Fruit fly (Drosophila melanogaster) whole organism, embryonic: Measurements from ENCODE around the gene stac.
A peak's percentile ranks its signal among the peaks of the same experiment; 100 is the strongest.

Experiments
- CG11247 ChIP-seq: fragments of 200-800 bp; sonication (Bioruptor generic); IDR thresholded peaks from 2 replicates; pipeline ENCODE4 v1.3.6; 2022; ENCODE audit warnings: missing biosample characterization, missing genetic modification characterization
- CG11456 ChIP-seq: fragments of 200-800 bp; sonication (Bioruptor generic); IDR thresholded peaks from 3 replicates; pipeline ENCODE4 v1.3.6; 2022; ENCODE audit warnings: missing biosample characterization, missing genetic modification characterization
- CG11504 ChIP-seq: fragments of 200-800 bp; sonication (Bioruptor generic); optimal IDR thresholded peaks from 3 replicates; lab custom pipeline; 2019; ENCODE audit warnings: missing biosample characterization, mild to moderate bottlenecking, missing genetic modification characterization, moderate library complexity
- CG14667 ChIP-seq: fragments of 200-800 bp; sonication (Bioruptor generic); IDR thresholded peaks from 2 replicates; pipeline ENCODE4 v1.3.6; 2022; ENCODE audit warnings: missing biosample characterization, missing genetic modification characterization
- CG1602 ChIP-seq: fragments of 200-800 bp; sonication (Bioruptor generic); optimal IDR thresholded peaks from 3 replicates; lab custom pipeline; 2016; ENCODE audit warnings: missing biosample characterization, missing genetic modification characterization
- CG1647 ChIP-seq: fragments of 200-800 bp; sonication (Bioruptor generic); optimal IDR thresholded peaks from 3 replicates; lab custom pipeline; 2016; ENCODE audit warnings: missing biosample characterization, missing genetic modification characterization
- CG17385 ChIP-seq: fragments of 200-800 bp; sonication (Bioruptor generic); optimal IDR thresholded peaks from 3 replicates; lab custom pipeline; 2018; ENCODE audit warnings: missing biosample characterization, mild to moderate bottlenecking, missing genetic modification characterization
- CG17912 ChIP-seq: fragments of 200-800 bp; sonication (Bioruptor generic); optimal IDR thresholded peaks from 2 replicates; lab custom pipeline; 2018; ENCODE audit warnings: missing biosample characterization, mild to moderate bottlenecking, missing genetic modification characterization
- CG2199 ChIP-seq: fragments of 200-800 bp; sonication (Bioruptor generic); IDR thresholded peaks from 3 replicates; pipeline ENCODE4 v1.3.6; 2022; ENCODE audit warnings: missing biosample characterization, missing genetic modification characterization
- CG31224 ChIP-seq: fragments of 200-800 bp; sonication (Bioruptor generic); IDR thresholded peaks from 2 replicates; pipeline ENCODE4 v1.3.6; 2022; ENCODE audit warnings: missing biosample characterization, missing genetic modification characterization
- CG4820 ChIP-seq: fragments of 200-800 bp; sonication (Bioruptor generic); optimal IDR thresholded peaks from 3 replicates; lab custom pipeline; 2016; ENCODE audit warnings: missing biosample characterization, missing genetic modification characterization
- CG4854 ChIP-seq: fragments of 200-800 bp; sonication (Bioruptor generic); optimal IDR thresholded peaks from 2 replicates; lab custom pipeline; 2016; ENCODE audit warnings: missing biosample characterization, missing genetic modification characterization, inconsistent platforms
- CG5245 ChIP-seq: fragments of 200-800 bp; sonication (Bioruptor generic); optimal IDR thresholded peaks from 3 replicates; lab custom pipeline; 2016; ENCODE audit warnings: missing biosample characterization, missing genetic modification characterization
- CG5953 ChIP-seq: fragments of 200-800 bp; sonication (Bioruptor generic); IDR thresholded peaks from 2 replicates; pipeline ENCODE4 v1.3.6; 2022; ENCODE audit warnings: missing biosample characterization, missing genetic modification characterization
- CG6813 ChIP-seq: fragments of 200-800 bp; sonication (Bioruptor generic); optimal IDR thresholded peaks from 2 replicates; lab custom pipeline; 2017; ENCODE audit warnings: missing biosample characterization, missing genetic modification characterization, mild to moderate bottlenecking, moderate library complexity, missing genetic modification reagents
- CG7556 ChIP-seq: fragments of 200-800 bp; sonication (Bioruptor generic); optimal IDR thresholded peaks from 2 replicates; lab custom pipeline; 2017; ENCODE audit warnings: missing biosample characterization, mild to moderate bottlenecking, missing genetic modification characterization
- CG7786 ChIP-seq: fragments of 200-800 bp; sonication (Bioruptor generic); optimal IDR thresholded peaks from 2 replicates; lab custom pipeline; 2016; ENCODE audit warnings: missing biosample characterization, missing genetic modification characterization
- CG7963 ChIP-seq: fragments of 200-800 bp; sonication (Bioruptor generic); IDR thresholded peaks from 3 replicates; pipeline ENCODE4 v1.3.6; 2022; ENCODE audit warnings: missing biosample characterization, missing genetic modification characterization; ENCODE audit not compliant: partially characterized antibody
- CG8924 ChIP-seq: fragments of 200-800 bp; optimal IDR thresholded peaks from 3 replicates; lab custom pipeline; 2019; ENCODE audit warnings: missing biosample characterization, mild to moderate bottlenecking, missing genetic modification characterization, moderate library complexity
- CTCF ChIP-seq: fragments of 200-800 bp; sonication (Bioruptor generic); optimal IDR thresholded peaks from 2 replicates; lab custom pipeline; 2017; ENCODE audit warnings: missing biosample characterization, mild to moderate bottlenecking, missing genetic modification characterization, moderate library complexity
- CoRest ChIP-seq: fragments of 200-800 bp; sonication (Bioruptor generic); optimal IDR thresholded peaks from 3 replicates; lab custom pipeline; 2018; ENCODE audit warnings: missing biosample characterization, mild to moderate bottlenecking, missing genetic modification characterization, moderate library complexity
- D19B ChIP-seq: fragments of 200-800 bp; sonication (Bioruptor generic); optimal IDR thresholded peaks from 2 replicates; lab custom pipeline; 2017; ENCODE audit warnings: missing biosample characterization, mild to moderate bottlenecking, missing genetic modification characterization
- Dbx ChIP-seq: fragments of 200-800 bp; sonication (Bioruptor generic); IDR thresholded peaks from 3 replicates; pipeline ENCODE4 v1.3.6; 2022; ENCODE audit warnings: missing biosample characterization, missing genetic modification characterization
- Dref ChIP-seq: fragments of 200-800 bp; sonication (Bioruptor generic); IDR thresholded peaks from 2 replicates; pipeline ENCODE4 v1.3.6; 2022; ENCODE audit warnings: missing biosample characterization, missing genetic modification characterization
- Hr3 ChIP-seq: fragments of 200-800 bp; sonication (Bioruptor generic); optimal IDR thresholded peaks from 3 replicates; lab custom pipeline; 2016; ENCODE audit warnings: missing biosample characterization, missing genetic modification characterization
- Kr ChIP-seq: fragments of 200-800 bp; sonication (Bioruptor generic); optimal IDR thresholded peaks from 2 replicates; lab custom pipeline; 2017; ENCODE audit warnings: missing biosample characterization, mild to moderate bottlenecking, missing genetic modification characterization
- Mes4 ChIP-seq: fragments of 200-800 bp; sonication (Bioruptor generic); optimal IDR thresholded peaks from 2 replicates; lab custom pipeline; 2016; ENCODE audit warnings: missing biosample characterization, missing genetic modification characterization
- Neu2 ChIP-seq: fragments of 200-800 bp; sonication (Bioruptor generic); optimal IDR thresholded peaks from 3 replicates; lab custom pipeline; 2016; ENCODE audit warnings: missing biosample characterization, missing genetic modification characterization, borderline replicate concordance
- Oli ChIP-seq: fragments of 200-800 bp; sonication (Bioruptor generic); optimal IDR thresholded peaks from 2 replicates; lab custom pipeline; 2018; ENCODE audit warnings: missing biosample characterization, mild to moderate bottlenecking, missing genetic modification characterization, moderate library complexity
- al ChIP-seq: fragments of 200-800 bp; sonication (Bioruptor generic); IDR thresholded peaks from 2 replicates; pipeline ENCODE4 v1.3.6; 2022; ENCODE audit warnings: missing biosample characterization, missing genetic modification characterization
- amos ChIP-seq: fragments of 200-800 bp; sonication (Bioruptor generic); IDR thresholded peaks from 2 replicates; pipeline ENCODE4 v1.3.6; 2022; ENCODE audit warnings: missing biosample characterization, missing genetic modification characterization; ENCODE audit not compliant: partially characterized antibody
- aop ChIP-seq: fragments of 200-800 bp; sonication (Bioruptor generic); IDR thresholded peaks from 2 replicates; pipeline ENCODE4 v1.3.6; 2022; ENCODE audit warnings: missing biosample characterization, missing genetic modification characterization
- btn ChIP-seq: fragments of 200-800 bp; sonication (Bioruptor generic); optimal IDR thresholded peaks from 2 replicates; lab custom pipeline; 2016; ENCODE audit warnings: missing biosample characterization, missing genetic modification characterization
- chinmo ChIP-seq: fragments of 200-800 bp; sonication (Bioruptor generic); IDR thresholded peaks from 4 replicates; pipeline ENCODE4 v1.3.6; 2022; ENCODE audit warnings: missing biosample characterization, missing genetic modification characterization; ENCODE audit not compliant: partially characterized antibody
- crc ChIP-seq: fragments of 200-800 bp; sonication (Bioruptor generic); optimal IDR thresholded peaks from 2 replicates; lab custom pipeline; 2016; ENCODE audit warnings: missing biosample characterization, missing genetic modification characterization
- crp ChIP-seq, 2 experiments: fragments of 200-800 bp; sonication (Bioruptor generic); optimal IDR thresholded peaks; 2 replicates in 1 of 2; 3 replicates in 1 of 2; lab custom pipeline; 2017; ENCODE audit warnings: missing biosample characterization in 2 of 2, missing genetic modification characterization in 2 of 2, mild to moderate bottlenecking in 1 of 2, moderate library complexity in 1 of 2
- dan ChIP-seq: fragments of 200-800 bp; sonication (Bioruptor generic); IDR thresholded peaks from 2 replicates; pipeline ENCODE4 v1.3.6; 2022; ENCODE audit warnings: missing biosample characterization, missing genetic modification characterization
- dati ChIP-seq: fragments of 200-800 bp; sonication (Bioruptor generic); IDR thresholded peaks from 2 replicates; pipeline ENCODE4 v1.3.6; 2022; ENCODE audit warnings: missing biosample characterization, missing genetic modification characterization
- disco-r ChIP-seq: fragments of 200-800 bp; sonication (Bioruptor generic); optimal IDR thresholded peaks from 2 replicates; lab custom pipeline; 2016; ENCODE audit warnings: missing biosample characterization, missing genetic modification characterization
- fd96Cb ChIP-seq: fragments of 200-800 bp; sonication (Bioruptor generic); optimal IDR thresholded peaks from 2 replicates; lab custom pipeline; 2018; ENCODE audit warnings: missing biosample characterization, mild to moderate bottlenecking, missing genetic modification characterization, moderate library complexity
- ftz-f1 ChIP-seq: fragments of 200-800 bp; sonication (Bioruptor generic); optimal IDR thresholded peaks from 2 replicates; lab custom pipeline; 2016; ENCODE audit warnings: missing biosample characterization, missing genetic modification characterization
- gce ChIP-seq: fragments of 200-800 bp; sonication (Bioruptor generic); IDR thresholded peaks from 3 replicates; pipeline ENCODE4 v1.3.6; 2022; ENCODE audit warnings: missing biosample characterization, missing genetic modification characterization
- gem ChIP-seq: fragments of 200-800 bp; sonication (Bioruptor generic); optimal IDR thresholded peaks from 2 replicates; lab custom pipeline; 2019; ENCODE audit warnings: missing biosample characterization, mild to moderate bottlenecking, missing genetic modification characterization, moderate library complexity
- ham ChIP-seq: fragments of 200-800 bp; sonication (Bioruptor generic); IDR thresholded peaks from 2 replicates; pipeline ENCODE4 v1.3.6; 2022; ENCODE audit warnings: missing biosample characterization, missing genetic modification characterization
- hkb ChIP-seq, 2 experiments: fragments of 200-800 bp in 1 of 2; fragments of >200 bp in 1 of 2; sonication (Bioruptor generic) in 1 of 2; IDR thresholded peaks in 1 of 2; optimal IDR thresholded peaks in 1 of 2; 2 replicates each; pipeline versions ENCODE4 v1.3.6 to Lab custom; 2017 to 2022; ENCODE audit warnings: missing biosample characterization in 1 of 2, missing genetic modification characterization in 1 of 2
- ken ChIP-seq: fragments of 200-800 bp; sonication (Bioruptor generic); IDR thresholded peaks from 3 replicates; pipeline ENCODE4 v1.3.6; 2022; ENCODE audit warnings: missing biosample characterization, missing genetic modification characterization
- lab ChIP-seq: fragments of 200-800 bp; sonication (Bioruptor generic); optimal IDR thresholded peaks from 3 replicates; lab custom pipeline; 2017; ENCODE audit warnings: missing biosample characterization, missing genetic modification characterization, mild to moderate bottlenecking, moderate library complexity, missing genetic modification reagents
- lola ChIP-seq, 3 experiments: fragments of >200 bp in 2 of 3; fragments of 200-800 bp in 1 of 3; sonication (Bioruptor generic) in 1 of 3; optimal IDR thresholded peaks; 2 replicates each; lab custom pipeline; 2017 to 2019; ENCODE audit warnings: missing biosample characterization in 3 of 3, missing genetic modification characterization in 3 of 3, mild to moderate bottlenecking in 1 of 3, moderate library complexity in 1 of 3
- ranshi ChIP-seq: fragments of 200-800 bp; sonication (Bioruptor generic); IDR thresholded peaks from 2 replicates; pipeline ENCODE4 v1.3.6; 2022; ENCODE audit warnings: missing biosample characterization, missing genetic modification characterization
- toy ChIP-seq: fragments of 200-800 bp; sonication (Bioruptor generic); IDR thresholded peaks from 2 replicates; pipeline ENCODE4 v1.3.6; 2022; ENCODE audit warnings: missing biosample characterization, missing genetic modification characterization
- tup ChIP-seq: fragments of 200-800 bp; sonication (Bioruptor generic); optimal IDR thresholded peaks from 2 replicates; lab custom pipeline; 2016; ENCODE audit warnings: missing biosample characterization, mild to moderate bottlenecking, missing genetic modification characterization, moderate library complexity

stac gene

DNA sequence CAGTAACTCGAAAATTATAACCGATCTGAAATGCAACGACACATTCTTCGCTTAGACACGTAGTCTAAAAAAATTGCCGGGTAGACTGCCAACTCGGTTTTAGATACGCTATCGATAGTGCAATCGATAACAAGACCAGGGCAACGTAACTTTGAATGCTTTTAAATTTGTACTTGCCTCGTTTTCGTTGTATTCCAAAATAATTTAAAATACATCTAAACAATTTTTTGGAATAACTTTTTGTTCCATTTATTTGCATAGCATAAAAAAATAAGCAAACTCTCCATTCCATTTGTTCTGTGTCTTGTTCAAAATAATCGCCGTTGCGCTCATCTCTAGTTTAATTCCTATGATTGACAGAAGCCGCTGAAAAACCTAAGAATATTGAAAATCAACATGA lies 13.5 kb downstream of the stac start, which contains the start of the genes Stt3B and CG11839 (continued):
- TF ChIP-seq Kr (GFP tag; lab: Kevin White, UChicago) (no peak), CG1647 (GFP tag; lab: Kevin White, UChicago) (peak; percentile 76), amos (GFP tag; lab: Robert Waterston, UW) (peak; percentile 90), chinmo (peak; percentile 64; the same call in 2 of the 4 replicates), Dbx (GFP tag; lab: Robert Waterston, UW) (peak; percentile 80), crc (GFP tag; lab: Kevin White, UChicago) (peak; percentile 74), CG14667 (no peak; the same call in 1 of the 2 replicates), CG5953 (GFP tag; lab: Robert Waterston, UW) (no peak), ranshi (GFP tag; lab: Robert Waterston, UW) (no peak), lola (GFP tag; optimal IDR thresholded peaks at IDR 0.05; lab: Kevin White, UChicago) (peak in 1 of 3 experiments; percentile 68), CG2199 (0 out of 3 replicates have a peak, but pooled peaks have one; percentile 29), CG11504 (tag; lab: Kevin White, UChicago) (no peak), CG6813 (no peak), fd96Cb (peak; percentile 24), tup (GFP tag; lab: Kevin White, UChicago) (peak; percentile 19), aop (GFP tag; lab: Robert Waterston, UW) (no peak), CG17385 (GFP tag; lab: Kevin White, UChicago) (no peak), Oli (tag; lab: Kevin White, UChicago) (no peak), CG8924 (peak; percentile 67), lab (GFP tag; lab: Kevin White, UChicago) (no peak), Mes4 (GFP tag; lab: Kevin White, UChicago) (peak; percentile 53), dati (GFP tag; lab: Robert Waterston, UW) (no peak), crp (GFP tag; optimal IDR thresholded peaks at IDR 0.05; lab: Kevin White, UChicago) (peak in 1 of 2 experiments; percentile 43), ken (GFP tag; lab: Robert Waterston, UW) (peak; percentile 58; the same call in 2 of the 3 replicates), al (GFP tag; lab: Robert Waterston, UW) (peak; percentile 73), Hr3 (GFP tag; lab: Kevin White, UChicago) (peak; percentile 78), CG31224 (GFP tag; lab: Robert Waterston, UW) (no peak), ftz-f1 (GFP tag; lab: Kevin White, UChicago) (peak; percentile 25), gem (tag; lab: Kevin White, UChicago) (no peak), gce (GFP tag; lab: Robert Waterston, UW) (no peak), ham (GFP tag; lab: Robert Waterston, UW) (no peak), dan (no peak), CG7786 (GFP tag; lab: Kevin White, UChicago) (peak; percentile 83), CG1602 (GFP tag; lab: Kevin White, UChicago) (peak; percentile 69), disco-r (peak; percentile 17), CG7963 (GFP tag; lab: Robert Waterston, UW) (peak; percentile 66; the same call in 2 of the 3 replicates), CG11456 (no peak), CG17912 (GFP tag; lab: Kevin White, UChicago) (peak; percentile 1), CTCF (GFP tag; lab: Kevin White, UChicago) (no peak), btn (GFP tag; lab: Kevin White, UChicago) (peak; percentile 43), CG5245 (GFP tag; lab: Kevin White, UChicago) (peak; percentile 42), D19B (GFP tag; lab: Kevin White, UChicago) (peak; percentile 32), CG4820 (GFP tag; lab: Kevin White, UChicago) (peak; percentile 66), CoRest (no peak), Neu2 (GFP tag; lab: Kevin White, UChicago) (peak; percentile 10), CG4854 (GFP tag; lab: Kevin White, UChicago) (peak; percentile 59), CG11247 (GFP tag; lab: Robert Waterston, UW) (no peak; the same call in 1 of the 2 replicates), CG7556 (GFP tag; lab: Kevin White, UChicago) (no peak), Dref (GFP tag; lab: Robert Waterston, UW) (peak; percentile 89), hkb (optimal IDR thresholded peaks at IDR 0.05; lab: Kevin White, UChicago) (no peak), hkb (GFP tag; IDR thresholded peaks at IDR 0.05; lab: Robert Waterston, UW) (peak; percentile 67), toy (GFP tag; lab: Robert Waterston, UW) (no peak)
